Worm (Caenorhabditis elegans) whole organism, L3 larva: Measurements from ENCODE around the gene top-3.

Source experiments
- ceh-82 ChIP-seq: fragments of 150-350 bp; optimal IDR thresholded peaks from 2 replicates; lab custom pipeline; 2014; ENCODE audit warnings: missing biosample characterization, missing genetic modification characterization
- daf-12 ChIP-seq: fragments of 150-350 bp; optimal IDR thresholded peaks from 2 replicates; lab custom pipeline; 2014; ENCODE audit warnings: missing biosample characterization, missing genetic modification reagents, missing genetic modification characterization
- elt-3 ChIP-seq, 3 experiments: fragments of 150-350 bp in 1 of 3; sonication (generic microtip) in 2 of 3; optimal IDR thresholded peaks; 2 replicates in 2 of 3; 4 replicates in 1 of 3; lab custom pipeline; 2014 to 2017; ENCODE audit warnings: missing biosample characterization in 3 of 3, missing genetic modification characterization in 3 of 3
- nhr-11 ChIP-seq: fragments of 150-350 bp; optimal IDR thresholded peaks from 2 replicates; lab custom pipeline; 2014; ENCODE audit warnings: missing biosample characterization, missing genetic modification characterization
- unc-39 ChIP-seq: sonication (generic microtip); optimal IDR thresholded peaks from 4 replicates; lab custom pipeline; 2017; ENCODE audit warnings: missing biosample characterization, missing genetic modification characterization
- zag-1 ChIP-seq: fragments of 150-350 bp; optimal IDR thresholded peaks from 2 replicates; lab custom pipeline; 2014; ENCODE audit warnings: missing biosample characterization, missing genetic modification characterization

ce11 chrIII:11971342-11971741, 11.4 kb upstream of the top-3 start, which contains the start of gene Y56A3A.28:
- TF ChIP-seq unc-39 (tag; lab: Kevin White, UChicago) (no peak), ceh-82 (tag; lab: Kevin White, UChicago) (no peak), nhr-11 (no peak), zag-1 (tag; lab: Kevin White, UChicago) (no peak), elt-3 (tag; optimal IDR thresholded peaks at IDR 0.05; lab: Kevin White, UChicago) (no peak), daf-12 (tag; lab: Kevin White, UChicago) (no peak)
